Worm (Caenorhabditis elegans): ENCODE measurements around the gene fbxa-196.

fbxa-196 gene

DNA sequence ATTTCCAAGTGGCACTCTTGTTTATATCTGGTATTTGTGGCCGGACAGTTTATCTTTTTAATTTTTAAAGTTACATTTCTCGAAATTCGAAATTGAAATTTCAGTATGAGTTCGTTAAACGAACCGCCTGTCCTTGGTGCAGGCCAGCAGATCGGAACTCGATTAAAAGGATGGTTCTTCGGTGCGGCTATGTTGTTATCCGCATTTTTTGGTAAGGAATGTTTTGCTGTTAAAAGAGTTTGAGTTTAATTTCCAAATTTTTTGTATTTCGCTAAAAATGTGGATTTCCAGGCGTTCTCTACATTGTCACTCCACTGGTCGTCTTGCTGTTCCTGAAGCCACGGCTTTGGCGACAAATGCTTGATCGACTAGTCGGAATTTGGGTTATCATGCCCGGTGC, 4.7 kb downstream of the fbxa-196 start, which contains the start of gene acl-9:
Gene acl-9 (plus strand): TSS at position 105 of the 400 bp plus-strand sequence.
- TF ChIP-seq ZK546.5 (tag; optimal IDR thresholded peaks at IDR 0.05): no peak
- TF ChIP-seq peb-1 (tag; optimal IDR thresholded peaks at IDR 0.05): no peak
- TF ChIP-seq mbf-1 (tag; optimal IDR thresholded peaks at IDR 0.05): no peak

DNA sequence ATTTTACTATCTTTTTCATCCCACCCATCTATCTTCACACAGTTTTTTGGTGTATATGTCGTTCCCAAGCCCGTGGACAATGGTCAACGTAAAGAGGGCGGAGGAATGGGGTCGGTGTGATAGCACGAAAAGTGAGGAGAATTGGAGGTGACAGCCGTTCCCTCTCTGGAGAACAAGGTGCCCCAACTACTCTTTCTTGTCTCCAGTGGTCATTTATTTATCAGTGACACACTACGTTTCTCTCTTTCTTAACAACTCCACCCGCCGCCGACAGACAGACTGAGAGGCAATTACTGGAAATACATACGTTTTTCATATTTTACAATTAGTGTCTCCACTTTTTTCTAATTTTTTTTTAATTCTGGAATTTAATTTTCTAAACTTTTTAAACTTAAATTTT, 8.4 kb downstream of the fbxa-196 start:
- TF ChIP-seq ztf-4 (tag; optimal IDR thresholded peaks at IDR 0.05) (no peak), F13H6.1 (tag; optimal IDR thresholded peaks at IDR 0.05) (peak; percentile 5)

DNA sequence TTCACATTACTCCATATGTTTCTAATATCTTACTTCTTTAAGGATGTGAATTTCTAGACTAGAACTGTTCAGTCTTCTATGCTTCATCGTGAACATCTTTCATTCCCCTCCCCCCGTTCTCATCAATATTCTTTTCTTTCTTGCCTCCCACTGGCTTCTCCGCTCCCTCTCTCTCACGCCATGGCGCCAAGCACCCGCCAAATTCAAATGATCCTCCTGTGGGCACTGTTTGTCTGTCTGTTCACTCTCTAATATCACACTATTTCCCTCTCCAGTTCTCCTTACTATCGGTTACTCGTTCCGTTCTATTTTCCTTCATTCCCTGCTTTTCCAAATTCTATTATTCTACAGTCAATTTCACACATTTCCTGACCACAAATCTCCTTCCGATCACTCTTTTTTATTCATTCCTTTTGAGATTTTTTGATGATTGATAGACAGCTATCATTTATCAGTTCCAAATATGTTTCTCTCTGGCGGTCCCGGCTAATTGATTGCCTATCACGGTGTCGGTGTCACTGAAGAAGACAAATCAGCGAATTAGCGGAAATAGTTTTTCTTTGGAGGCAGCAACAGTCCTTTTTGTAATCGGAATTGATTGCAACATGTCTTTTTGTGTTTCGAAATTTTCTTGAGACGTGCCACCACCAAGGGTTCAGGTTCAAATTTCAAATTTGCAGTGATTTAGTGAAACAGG, 10.0 kb downstream of the fbxa-196 start:
- TF ChIP-seq ceh-16 (tag; optimal IDR thresholded peaks at IDR 0.05): peak; percentile 33
- TF ChIP-seq nhr-237 (tag; optimal IDR thresholded peaks at IDR 0.05): no peak

DNA sequence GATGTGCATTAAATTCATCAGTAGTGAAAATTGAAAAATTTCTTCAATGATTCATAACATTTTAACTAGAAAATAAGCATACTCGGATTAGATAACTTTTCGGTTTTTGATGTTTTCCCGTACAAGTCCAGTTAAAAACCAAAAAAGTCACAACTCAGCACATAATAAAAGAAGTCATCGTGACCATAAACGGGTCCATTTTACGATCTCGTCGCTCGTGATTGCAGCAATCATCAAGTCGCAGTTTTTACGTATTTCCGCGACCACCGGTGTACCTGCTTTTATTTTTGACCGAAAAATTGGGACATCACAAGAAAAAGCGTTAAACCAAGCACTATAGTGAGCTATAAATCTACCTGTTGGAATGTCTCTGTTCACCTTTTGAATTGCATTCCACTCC, 12.8 kb downstream of the fbxa-196 start:
- TF ChIP-seq ztf-4 (tag; optimal IDR thresholded peaks at IDR 0.05): no peak
- TF ChIP-seq alr-1 (tag; optimal IDR thresholded peaks at IDR 0.05): no peak
- no peak for TF ChIP-seq nhr-25 (tag; optimal IDR thresholded peaks at IDR 0.05)
- no peak for TF ChIP-seq ztf-1 (GFP tag; conservative IDR thresholded peaks at IDR 0.05)
- no peak for TF ChIP-seq blmp-1 (tag; optimal IDR thresholded peaks at IDR 0.05; ENCODE audit: insufficient read depth)
- TF ChIP-seq snpc-4 (tag; optimal IDR thresholded peaks at IDR 0.05): no peak
- no peak for TF ChIP-seq lin-13 (GFP tag; optimal IDR thresholded peaks at IDR 0.05)
- TF ChIP-seq ama-1 (optimal IDR thresholded peaks at IDR 0.05): no peak
- no peak for TF ChIP-seq ceh-82 (tag; optimal IDR thresholded peaks at IDR 0.05)
- TF ChIP-seq unc-39 (tag; optimal IDR thresholded peaks at IDR 0.05): no peak

DNA sequence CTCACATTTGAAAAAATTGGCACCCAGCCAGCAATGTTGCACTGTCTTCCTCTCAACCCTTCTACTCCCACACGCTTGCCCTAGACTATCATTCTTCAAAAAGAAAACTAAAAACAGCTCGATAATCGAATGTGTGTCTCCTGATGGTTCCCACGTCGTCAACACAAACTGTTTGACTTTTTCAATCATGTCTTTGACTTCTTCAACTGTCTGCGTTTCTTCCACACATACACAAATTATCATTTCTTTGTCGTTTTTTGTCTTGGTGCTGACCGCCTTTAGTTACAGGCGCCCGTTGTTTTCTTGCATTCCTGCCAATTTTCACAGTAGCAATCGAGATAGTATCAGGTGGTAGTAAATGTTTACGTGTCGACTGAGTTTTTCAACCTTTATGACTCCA, 14.2 kb downstream of the fbxa-196 start:
- no peak for TF ChIP-seq sma-3 (GFP tag; optimal IDR thresholded peaks at IDR 0.05)
- no peak for TF ChIP-seq gmeb-1 (tag; optimal IDR thresholded peaks at IDR 0.05)
- peak; percentile 15 for TF ChIP-seq nhr-129 (tag; optimal IDR thresholded peaks at IDR 0.05)
- TF ChIP-seq fos-1 (tag; optimal IDR thresholded peaks at IDR 0.05): peak; percentile 23
- TF ChIP-seq mbf-1 (tag; optimal IDR thresholded peaks at IDR 0.05): no peak
- peak; percentile 36 for TF ChIP-seq sma-9 (GFP tag; optimal IDR thresholded peaks at IDR 0.05)
- TF ChIP-seq sma-9 (tag; optimal IDR thresholded peaks at IDR 0.05): no peak
- no peak for TF ChIP-seq mab-5 (tag; optimal IDR thresholded peaks at IDR 0.05)
- peak; percentile 61 for TF ChIP-seq crh-2 (tag; optimal IDR thresholded peaks at IDR 0.05)
- no peak for TF ChIP-seq ceh-16 (tag; optimal IDR thresholded peaks at IDR 0.05)
- TF ChIP-seq nhr-12 (tag; optimal IDR thresholded peaks at IDR 0.05): no peak
- no peak for TF ChIP-seq zag-1 (tag; optimal IDR thresholded peaks at IDR 0.05)

DNA sequence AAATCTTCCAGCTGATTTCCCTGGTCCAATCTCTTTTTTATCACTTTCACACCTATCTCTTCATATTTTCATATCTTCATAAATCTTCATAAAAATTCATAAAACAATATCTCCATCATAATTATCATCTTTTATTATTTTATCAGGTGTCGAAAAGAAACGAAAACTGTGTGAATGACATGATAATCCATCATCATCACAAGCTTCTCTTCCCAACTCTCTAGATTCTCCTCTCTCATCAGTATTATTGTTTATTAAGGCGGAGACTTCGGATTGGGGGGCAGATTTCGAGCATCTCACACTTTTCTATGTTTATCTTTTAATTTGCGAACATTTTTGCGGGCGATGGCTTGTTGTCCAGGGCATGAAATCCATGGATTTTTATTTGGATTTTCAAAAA, 15.8 kb downstream of the fbxa-196 start:
- TF ChIP-seq nhr-77 (tag; optimal IDR thresholded peaks at IDR 0.05): no peak
- TF ChIP-seq sma-3 (GFP tag; optimal IDR thresholded peaks at IDR 0.05): no peak
- no peak for TF ChIP-seq nhr-12 (tag; optimal IDR thresholded peaks at IDR 0.05)
- no peak for TF ChIP-seq ztf-11 (tag; optimal IDR thresholded peaks at IDR 0.05)
- TF ChIP-seq nhr-129 (tag; optimal IDR thresholded peaks at IDR 0.05): no peak
- no peak for TF ChIP-seq lsy-2 (tag; optimal IDR thresholded peaks at IDR 0.05)
- TF ChIP-seq nhr-23 (tag; optimal IDR thresholded peaks at IDR 0.05): no peak
- TF ChIP-seq mdl-1 (tag; optimal IDR thresholded peaks at IDR 0.05): no peak
- TF ChIP-seq lin-13 (GFP tag; optimal IDR thresholded peaks at IDR 0.05): no peak
- TF ChIP-seq fos-1 (tag; optimal IDR thresholded peaks at IDR 0.05): no peak
- TF ChIP-seq egl-27 (tag; optimal IDR thresholded peaks at IDR 0.05): no peak
- TF ChIP-seq unc-39 (tag; optimal IDR thresholded peaks at IDR 0.05): no peak
- no peak for TF ChIP-seq alr-1 (tag; optimal IDR thresholded peaks at IDR 0.05)
- no peak for TF ChIP-seq blmp-1 (tag; optimal IDR thresholded peaks at IDR 0.05; ENCODE audit: insufficient read depth)
- TF ChIP-seq R02D3.7 (tag; optimal IDR thresholded peaks at IDR 0.05): no peak
- no peak for TF ChIP-seq sma-9 (GFP tag; optimal IDR thresholded peaks at IDR 0.05)
- TF ChIP-seq sma-9 (tag; optimal IDR thresholded peaks at IDR 0.05): no peak
- no peak for TF ChIP-seq ZK546.5 (tag; optimal IDR thresholded peaks at IDR 0.05)
- no peak for TF ChIP-seq C34F6.9 (tag; optimal IDR thresholded peaks at IDR 0.05)
- TF ChIP-seq lin-39 (tag; optimal IDR thresholded peaks at IDR 0.05): no peak
- no peak for TF ChIP-seq mbf-1 (tag; optimal IDR thresholded peaks at IDR 0.05)

All from whole organism, L2 larva.